Worm (Caenorhabditis elegans) whole organism, young adult: ENCODE measurements around the gene acp-5.

Experiments
- B0019.2 ChIP-seq: fragments of 200-800 bp; sonication (Bioruptor generic); conservative IDR thresholded peaks from 2 replicates; pipeline ENCODE4 v1.3.6; 2022; ENCODE audit warnings: missing genetic modification reagents, missing genetic modification characterization, missing compliant biosample characterization
- F37B4.10 ChIP-seq: fragments of 200-800 bp; sonication (Bioruptor generic); IDR thresholded peaks from 2 replicates; pipeline ENCODE4 v1.3.6; 2022; ENCODE audit warnings: missing genetic modification characterization, missing compliant biosample characterization
- F39B2.1 ChIP-seq: fragments of 200-800 bp; sonication (Bioruptor generic); IDR thresholded peaks from 2 replicates; pipeline ENCODE4 v1.3.6; 2022; ENCODE audit warnings: missing genetic modification reagents, missing genetic modification characterization, missing compliant biosample characterization
- F57A8.1 ChIP-seq: fragments of 200-800 bp; sonication (Bioruptor generic); optimal IDR thresholded peaks from 2 replicates; lab custom pipeline; 2018; ENCODE audit warnings: mild to moderate bottlenecking, missing genetic modification characterization, moderate library complexity, missing compliant biosample characterization
- F57C9.4 ChIP-seq: sonication (generic microtip); optimal IDR thresholded peaks from 2 replicates; lab custom pipeline; 2017; ENCODE audit warnings: mild to moderate bottlenecking, missing genetic modification characterization, missing compliant biosample characterization
- Y67H2A.10 ChIP-seq: fragments of 200-800 bp; sonication (Bioruptor generic); conservative IDR thresholded peaks from 2 replicates; pipeline ENCODE4 v1.3.6; 2022; ENCODE audit warnings: missing genetic modification reagents, missing genetic modification characterization, missing compliant biosample characterization
- Y95B8A.8 ChIP-seq: fragments of 200-800 bp; sonication (Bioruptor generic); IDR thresholded peaks from 2 replicates; pipeline ENCODE4 v1.3.6; 2022; ENCODE audit warnings: missing genetic modification reagents, missing genetic modification characterization, missing compliant biosample characterization
- athp-1 ChIP-seq: sonication (generic microtip); optimal IDR thresholded peaks from 2 replicates; lab custom pipeline; 2017; ENCODE audit warnings: mild to moderate bottlenecking, missing genetic modification characterization, missing compliant biosample characterization
- attf-6 ChIP-seq: fragments of 200-800 bp; sonication (Bioruptor generic); IDR thresholded peaks from 2 replicates; pipeline ENCODE4 v1.3.6; 2022; ENCODE audit warnings: missing genetic modification reagents, missing genetic modification characterization, missing compliant biosample characterization
- bed-1 ChIP-seq: fragments of 200-800 bp; sonication (Bioruptor generic); IDR thresholded peaks from 2 replicates; pipeline ENCODE4 v1.3.6; 2022; ENCODE audit warnings: missing genetic modification reagents, missing genetic modification characterization, missing compliant biosample characterization
- ccch-3 ChIP-seq: fragments of 200-800 bp; sonication (Bioruptor generic); optimal IDR thresholded peaks from 2 replicates; lab custom pipeline; 2018; ENCODE audit warnings: mild to moderate bottlenecking, missing genetic modification characterization, missing compliant biosample characterization
- cebp-1 ChIP-seq, 2 experiments: fragments of 200-800 bp in 1 of 2; sonication (Bioruptor generic) in 1 of 2; sonication (generic microtip) in 1 of 2; IDR thresholded peaks in 1 of 2; optimal IDR thresholded peaks in 1 of 2; 2 replicates each; pipeline versions ENCODE4 v1.3.6 to Lab custom; 2017 to 2022; ENCODE audit warnings: missing compliant biosample characterization in 2 of 2, missing genetic modification characterization in 2 of 2, mild to moderate bottlenecking in 1 of 2, missing genetic modification reagents in 1 of 2, moderate library complexity in 1 of 2
- dpff-1 ChIP-seq: sonication (generic microtip); optimal IDR thresholded peaks from 2 replicates; lab custom pipeline; 2017; ENCODE audit warnings: mild to moderate bottlenecking, missing genetic modification characterization, missing compliant biosample characterization
- egl-18 ChIP-seq: fragments of 200-800 bp; sonication (Bioruptor generic); IDR thresholded peaks from 2 replicates; pipeline ENCODE4 v1.3.6; 2022; ENCODE audit warnings: missing genetic modification reagents, missing genetic modification characterization, missing compliant biosample characterization
- egrh-3 ChIP-seq: fragments of 200-800 bp; sonication (Bioruptor generic); IDR thresholded peaks from 2 replicates; pipeline ENCODE4 v1.3.6; 2022; ENCODE audit warnings: missing genetic modification reagents, missing genetic modification characterization, missing compliant biosample characterization
- fkh-3 ChIP-seq: sonication (generic microtip); optimal IDR thresholded peaks from 2 replicates; lab custom pipeline; 2016; ENCODE audit warnings: mild to moderate bottlenecking, missing genetic modification characterization, missing compliant biosample characterization
- him-1 ChIP-seq: sonication (generic microtip); optimal IDR thresholded peaks from 2 replicates; lab custom pipeline; 2016; ENCODE audit warnings: missing genotype, missing genetic modification reagents, missing genetic modification characterization, missing compliant biosample characterization
- hmg-20 ChIP-seq: fragments of 200-800 bp; sonication (Bioruptor generic); IDR thresholded peaks from 2 replicates; pipeline ENCODE4 v1.3.6; 2022; ENCODE audit warnings: missing genetic modification reagents, missing genetic modification characterization, missing compliant biosample characterization
- let-607 ChIP-seq, 2 experiments: fragments of 200-800 bp in 1 of 2; sonication (Bioruptor generic) in 1 of 2; sonication (generic microtip) in 1 of 2; optimal IDR thresholded peaks; 2 replicates each; lab custom pipeline; 2016 to 2018; ENCODE audit warnings: mild to moderate bottlenecking in 2 of 2, missing compliant biosample characterization in 2 of 2, missing genetic modification characterization in 2 of 2, moderate library complexity in 2 of 2, missing genotype in 1 of 2
- lir-1 ChIP-seq: fragments of 200-800 bp; sonication (Bioruptor generic); conservative IDR thresholded peaks from 2 replicates; pipeline ENCODE4 v1.3.6; 2022; ENCODE audit warnings: missing genetic modification reagents, missing genetic modification characterization, missing compliant biosample characterization
- lsl-1 ChIP-seq: fragments of 200-800 bp; sonication (Bioruptor generic); optimal IDR thresholded peaks from 2 replicates; lab custom pipeline; 2018; ENCODE audit warnings: mild to moderate bottlenecking, missing genetic modification characterization, moderate library complexity, missing compliant biosample characterization
- lsy-27 ChIP-seq: sonication (generic microtip); optimal IDR thresholded peaks from 2 replicates; lab custom pipeline; 2017; ENCODE audit warnings: missing genetic modification characterization, mild to moderate bottlenecking, missing compliant biosample characterization, antibody characterized with exemption, missing genotype, borderline replicate concordance; ENCODE audit not compliant: insufficient read depth
- madf-10 ChIP-seq: sonication (generic microtip); optimal IDR thresholded peaks from 2 replicates; lab custom pipeline; 2016; ENCODE audit warnings: mild to moderate bottlenecking, missing genetic modification characterization, missing compliant biosample characterization
- madf-3 ChIP-seq: fragments of 200-800 bp; sonication (Bioruptor generic); IDR thresholded peaks from 2 replicates; pipeline ENCODE4 v1.3.6; 2022; ENCODE audit warnings: missing genetic modification reagents, missing genetic modification characterization, missing compliant biosample characterization
- madf-6 ChIP-seq: fragments of 200-800 bp; sonication (Bioruptor generic); IDR thresholded peaks from 2 replicates; pipeline ENCODE4 v1.3.6; 2022; ENCODE audit warnings: missing genetic modification reagents, missing genetic modification characterization, missing compliant biosample characterization
- nfyb-1 ChIP-seq: fragments of 200-800 bp; sonication (Bioruptor generic); IDR thresholded peaks from 2 replicates; pipeline ENCODE4 v1.3.6; 2022; ENCODE audit warnings: missing genetic modification reagents, missing genetic modification characterization, missing compliant biosample characterization
- nhr-80 ChIP-seq: sonication (generic microtip); optimal IDR thresholded peaks from 2 replicates; lab custom pipeline; 2016; ENCODE audit warnings: missing genetic modification characterization, missing compliant biosample characterization
- snpc-1.1 ChIP-seq: sonication (generic microtip); optimal IDR thresholded peaks from 2 replicates; lab custom pipeline; 2017; ENCODE audit warnings: missing genetic modification characterization, mild to moderate bottlenecking, missing compliant biosample characterization, antibody characterized with exemption, moderate library complexity, missing genotype, missing genetic modification reagents; ENCODE audit not compliant: insufficient read depth
- snpc-4 ChIP-seq, 5 experiments: fragments of 150-350 bp in 1 of 5; sonication (generic microtip) in 4 of 5; optimal IDR thresholded peaks; 2 replicates each; lab custom pipeline; 2014 to 2018; ENCODE audit warnings: missing genetic modification characterization in 5 of 5, missing biosample characterization in 3 of 5, antibody characterized with exemption in 2 of 5, mild to moderate bottlenecking in 2 of 5, missing compliant biosample characterization in 2 of 5, missing genotype in 2 of 5, moderate library complexity in 2 of 5, missing genetic modification reagents in 1 of 5
- somi-1 ChIP-seq: fragments of 200-800 bp; sonication (Bioruptor generic); optimal IDR thresholded peaks from 2 replicates; lab custom pipeline; 2018; ENCODE audit warnings: mild to moderate bottlenecking, missing genetic modification characterization, missing compliant biosample characterization
- unc-62 ChIP-seq: fragments of 150-350 bp; optimal IDR thresholded peaks from 2 replicates; lab custom pipeline; 2014; ENCODE audit warnings: missing biosample characterization, missing genetic modification reagents, missing genetic modification characterization
- zfh-2 ChIP-seq: fragments of 200-800 bp; sonication (Bioruptor generic); conservative IDR thresholded peaks from 2 replicates; pipeline ENCODE4 v1.3.6; 2022; ENCODE audit warnings: missing genetic modification reagents, missing genetic modification characterization, missing compliant biosample characterization
- ztf-25 ChIP-seq: fragments of 200-800 bp; sonication (Bioruptor generic); IDR thresholded peaks from 2 replicates; pipeline ENCODE4 v1.3.6; 2022; ENCODE audit warnings: missing genetic modification reagents, missing genetic modification characterization, missing compliant biosample characterization

acp-5 gene

ce11 chrX:5819702-5820470, 9.3 kb upstream of the acp-5 start:
- TF ChIP-seq cebp-1 (GFP tag; IDR thresholded peaks at IDR 0.05; lab: Robert Waterston, UW): no peak
- peak; percentile 79 for TF ChIP-seq cebp-1 (tag; optimal IDR thresholded peaks at IDR 0.05; lab: Kevin White, UChicago)
- no peak for TF ChIP-seq snpc-4 (GFP tag; optimal IDR thresholded peaks at IDR 0.05; lab: Kevin White, UChicago)
- TF ChIP-seq snpc-4 (tag; optimal IDR thresholded peaks at IDR 0.05; lab: Kevin White, UChicago): no peak
- no peak for TF ChIP-seq lir-1 (GFP tag; lab: Robert Waterston, UW)
- TF ChIP-seq zfh-2 (GFP tag; lab: Robert Waterston, UW): peak; percentile 72; the same call in 1 of the 2 replicates
- no peak for TF ChIP-seq F57C9.4 (tag; lab: Kevin White, UChicago)
- peak; percentile 7 for TF ChIP-seq madf-10 (tag; lab: Kevin White, UChicago)
- peak; percentile 80 for TF ChIP-seq somi-1 (GFP tag; lab: Kevin White, UChicago)

DNA sequence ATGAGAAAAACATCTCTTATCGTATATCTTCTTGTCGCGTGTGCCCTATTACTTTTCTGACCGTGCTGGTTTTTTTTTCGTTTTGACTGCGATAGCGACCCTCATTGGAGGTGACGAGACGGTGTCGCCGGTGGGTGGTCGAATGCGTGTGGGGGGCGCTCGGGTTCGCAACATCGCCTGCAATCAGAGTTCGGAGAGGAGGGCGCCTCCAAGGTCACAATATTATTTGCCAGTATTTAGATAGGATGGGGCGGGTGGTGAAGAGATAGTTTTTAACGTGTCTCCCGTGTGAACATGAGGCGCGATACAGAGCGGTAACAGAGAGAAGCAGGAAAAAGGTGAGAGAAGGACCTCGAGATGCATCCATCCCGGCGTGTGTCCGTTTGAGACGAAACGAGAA, 8.4 kb upstream of the acp-5 start:
- no peak for TF ChIP-seq nhr-80 (tag; lab: Kevin White, UChicago)
- no peak for TF ChIP-seq ztf-25 (GFP tag; lab: Robert Waterston, UW)
- TF ChIP-seq zfh-2 (GFP tag; lab: Robert Waterston, UW): peak; percentile 80
- TF ChIP-seq madf-3 (GFP tag; lab: Robert Waterston, UW): no peak
- no peak for TF ChIP-seq egl-18 (GFP tag; lab: Robert Waterston, UW)
- no peak for TF ChIP-seq B0019.2 (GFP tag; lab: Robert Waterston, UW)
- TF ChIP-seq egrh-3 (GFP tag; lab: Robert Waterston, UW): no peak
- TF ChIP-seq dpff-1 (tag; lab: Kevin White, UChicago): no peak
- no peak for TF ChIP-seq ccch-3 (GFP tag; lab: Kevin White, UChicago)
- TF ChIP-seq nfyb-1 (GFP tag; lab: Robert Waterston, UW): 0 out of 2 replicates have a peak, but pooled peaks have one; percentile 32
- no peak for TF ChIP-seq madf-6 (GFP tag; lab: Robert Waterston, UW)
- TF ChIP-seq hmg-20 (GFP tag; lab: Robert Waterston, UW): no peak
- TF ChIP-seq bed-1 (GFP tag; lab: Robert Waterston, UW): no peak
- no peak for TF ChIP-seq unc-62 (GFP tag; lab: Kevin White, UChicago)
- TF ChIP-seq him-1: no peak
- TF ChIP-seq F39B2.1 (GFP tag; lab: Robert Waterston, UW): no peak

ce11 chrX:5821842-5822241, 7.4 kb upstream of the acp-5 start, which contains the start of gene hbl-1:
hbl-1 (plus strand) TSS chrX:5822142.
- TF ChIP-seq madf-10 (tag; lab: Kevin White, UChicago) (no peak), lsy-27 (tag; lab: Kevin White, UChicago) (no peak), lsl-1 (no peak), F57A8.1 (no peak), snpc-1.1 (tag; lab: Kevin White, UChicago) (no peak), nfyb-1 (GFP tag; lab: Robert Waterston, UW) (no peak), athp-1 (no peak), hmg-20 (GFP tag; lab: Robert Waterston, UW) (no peak), attf-6 (GFP tag; lab: Robert Waterston, UW) (no peak), Y95B8A.8 (GFP tag; lab: Robert Waterston, UW) (no peak), ccch-3 (GFP tag; lab: Kevin White, UChicago) (no peak), Y67H2A.10 (GFP tag; lab: Robert Waterston, UW) (no peak), F57C9.4 (tag; lab: Kevin White, UChicago) (no peak), fkh-3 (tag; lab: Kevin White, UChicago) (no peak), let-607 (tag; optimal IDR thresholded peaks at IDR 0.05; lab: Kevin White, UChicago) (no peak), F37B4.10 (GFP tag; lab: Robert Waterston, UW) (no peak)
